Fruit fly (Drosophila melanogaster) whole organism, adult: ENCODE data around the gene CG15547.

Source experiments
- CG12768 ChIP-seq: fragments of 200-800 bp; sonication (Bioruptor generic); optimal IDR thresholded peaks from 2 replicates; lab custom pipeline; 2017; ENCODE audit warnings: missing biosample characterization, missing genetic modification characterization, mild to moderate bottlenecking, moderate library complexity, missing genetic modification reagents
- CG7045 ChIP-seq: fragments of 200-800 bp; sonication (Bioruptor generic); optimal IDR thresholded peaks from 2 replicates; lab custom pipeline; 2017; ENCODE audit warnings: missing biosample characterization, mild to moderate bottlenecking, missing genetic modification characterization
- Clk ChIP-seq: fragments of 200-800 bp; sonication (Bioruptor generic); optimal IDR thresholded peaks from 2 replicates; lab custom pipeline; 2017; ENCODE audit warnings: missing biosample characterization, missing genetic modification characterization
- Crg-1 ChIP-seq: fragments of 200-800 bp; sonication (Bioruptor generic); optimal IDR thresholded peaks from 2 replicates; lab custom pipeline; 2016; ENCODE audit warnings: missing biosample characterization, missing genetic modification characterization
- Hr96 ChIP-seq: fragments of 200-800 bp; sonication (Bioruptor generic); optimal IDR thresholded peaks from 2 replicates; lab custom pipeline; 2016; ENCODE audit warnings: missing biosample characterization, missing genetic modification characterization
- bab1 ChIP-seq: fragments of 200-800 bp; sonication (Bioruptor generic); optimal IDR thresholded peaks from 3 replicates; lab custom pipeline; 2019; ENCODE audit warnings: missing biosample characterization, mild to moderate bottlenecking, missing genetic modification characterization, moderate library complexity
- pad ChIP-seq: fragments of 200-800 bp; sonication (Bioruptor generic); optimal IDR thresholded peaks from 3 replicates; lab custom pipeline; 2017; ENCODE audit warnings: missing biosample characterization, missing genetic modification characterization, mild to moderate bottlenecking, moderate library complexity, missing genetic modification reagents

DNA sequence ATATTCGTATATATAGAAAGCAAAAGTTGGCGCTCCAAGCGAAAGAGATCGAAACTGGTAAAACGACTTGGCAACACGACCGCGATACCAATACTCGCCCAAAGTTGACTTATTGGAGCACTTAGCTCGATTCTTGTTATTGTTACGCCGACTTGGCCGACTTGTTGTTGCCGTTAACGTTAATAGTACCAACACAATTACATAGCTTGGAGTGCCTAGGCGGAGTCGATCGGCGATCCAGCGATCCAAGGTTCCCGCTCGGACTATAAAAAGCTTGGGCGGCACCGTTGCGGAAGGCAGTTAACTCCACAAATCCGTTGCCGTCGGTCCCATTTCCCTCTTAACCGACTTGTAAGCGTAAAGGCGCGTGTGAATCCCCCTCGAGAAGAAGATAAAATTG, 16.1 kb downstream of the CG15547 start, which contains the start of gene Cpr100A:
- TF ChIP-seq pad (GFP tag; lab: Kevin White, UChicago) (no peak), CG7045 (GFP tag; lab: Kevin White, UChicago) (no peak), bab1 (GFP tag; lab: Kevin White, UChicago) (no peak), CG12768 (GFP tag; lab: Kevin White, UChicago) (no peak), Crg-1 (GFP tag; lab: Kevin White, UChicago) (no peak), Hr96 (GFP tag; lab: Kevin White, UChicago) (no peak), Clk (no peak)
